Fruit fly (Drosophila melanogaster) whole organism: Measurements from ENCODE around the gene CG31279.

Source experiments
- Dll ChIP-seq: fragments of >200 bp; optimal IDR thresholded peaks from 2 replicates; lab custom pipeline; 2017
- pan ChIP-seq: fragments of >200 bp; optimal IDR thresholded peaks from 2 replicates; lab custom pipeline; 2017
- psq ChIP-seq: fragments of >200 bp; optimal IDR thresholded peaks from 2 replicates; lab custom pipeline; 2017
- usp ChIP-seq: fragments of >200 bp; optimal IDR thresholded peaks from 2 replicates; lab custom pipeline; 2017; ENCODE audit warnings: missing biosample characterization, missing genetic modification characterization, mixed read lengths

DNA sequence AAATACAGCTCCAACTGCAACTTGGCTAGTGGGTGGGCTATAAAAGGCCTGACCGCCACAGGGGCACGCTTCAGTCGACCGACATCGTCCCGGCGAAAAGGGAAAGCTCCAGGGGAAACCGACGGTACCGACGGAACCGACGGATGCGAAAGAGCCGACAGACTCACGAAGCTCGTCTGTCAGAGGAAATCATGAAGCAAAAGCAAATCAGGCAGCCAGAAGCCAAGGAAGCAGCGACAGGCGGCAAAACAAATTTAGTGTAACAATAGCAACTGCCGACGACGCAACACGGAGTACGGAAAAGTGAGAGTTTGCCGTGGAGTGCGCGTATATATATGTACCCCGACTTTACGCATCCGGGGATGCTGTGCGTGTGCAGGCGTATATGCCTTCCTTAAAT is 46.6 kb downstream of the CG31279 start, which contains the start of gene Gyc89Db:
- TF ChIP-seq usp (GFP tag; lab: Kevin White, UChicago) (no peak), psq (lab: Kevin White, UChicago) (no peak), Dll (lab: Kevin White, UChicago) (no peak), pan (lab: Kevin White, UChicago) (no peak)
